Worm (Caenorhabditis elegans): Measurements from ENCODE around the gene F26F12.8.

DNA sequence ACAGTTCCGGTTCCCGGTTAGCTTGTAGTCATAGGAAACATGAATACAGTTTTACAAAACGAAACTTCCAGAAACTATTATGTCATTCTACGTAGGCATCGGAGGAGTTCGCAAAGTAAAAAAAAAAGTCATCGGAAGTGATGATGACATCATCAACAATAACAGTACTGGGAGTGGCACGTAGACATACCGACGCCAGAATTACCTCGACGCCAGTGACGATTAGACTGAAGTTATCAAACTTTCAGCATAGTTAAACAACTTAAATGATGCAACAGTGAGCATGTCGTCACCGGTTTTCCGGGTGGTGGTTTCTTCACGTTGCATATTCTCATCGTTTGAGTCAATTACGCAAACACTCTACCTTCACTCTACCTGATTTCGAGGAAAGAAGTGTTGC is 41.9 kb downstream of the F26F12.8 start:
- TF ChIP-seq dao-5 (tag; optimal IDR thresholded peaks at IDR 0.05) (no peak), him-1 (tag; optimal IDR thresholded peaks at IDR 0.05) (no peak)
